Worm (Caenorhabditis elegans) whole organism, L4 larva: ENCODE measurements around the gene scl-8.

Experiments used
- F26F4.8 ChIP-seq: fragments of 200-800 bp; sonication (Bioruptor generic); conservative IDR thresholded peaks from 2 replicates; pipeline ENCODE4 v1.3.6; 2022; ENCODE audit warnings: missing genetic modification characterization, missing compliant biosample characterization
- T26A8.4 ChIP-seq: fragments of 200-800 bp; sonication (Bioruptor generic); IDR thresholded peaks from 2 replicates; pipeline ENCODE4 v1.3.6; 2022; ENCODE audit warnings: missing genetic modification characterization, missing compliant biosample characterization
- Y75B8A.6 ChIP-seq: fragments of 200-800 bp; sonication (Bioruptor generic); IDR thresholded peaks from 2 replicates; pipeline ENCODE4 v1.3.6; 2022; ENCODE audit warnings: missing genetic modification reagents, missing genetic modification characterization, missing compliant biosample characterization
- daf-12 ChIP-seq: fragments of 150-350 bp; optimal IDR thresholded peaks from 2 replicates; lab custom pipeline; 2014; ENCODE audit warnings: missing biosample characterization, missing genetic modification reagents, missing genetic modification characterization
- daf-8 ChIP-seq: fragments of 200-800 bp; sonication (Bioruptor generic); IDR thresholded peaks from 2 replicates; pipeline ENCODE4 v1.3.6; 2022; ENCODE audit warnings: missing genetic modification characterization, missing compliant biosample characterization
- dpl-1 ChIP-seq: fragments of 150-350 bp; optimal IDR thresholded peaks from 2 replicates; lab custom pipeline; 2014; ENCODE audit warnings: missing biosample characterization, missing genetic modification reagents, missing genetic modification characterization
- dve-1 ChIP-seq: sonication (generic microtip); optimal IDR thresholded peaks from 2 replicates; lab custom pipeline; 2017; ENCODE audit warnings: antibody characterized with exemption, mild to moderate bottlenecking, missing genetic modification characterization, missing compliant biosample characterization; ENCODE audit not compliant: insufficient read depth
- hlh-11 ChIP-seq: fragments of 200-800 bp; sonication (Bioruptor generic); optimal IDR thresholded peaks from 2 replicates; lab custom pipeline; 2018; ENCODE audit warnings: mild to moderate bottlenecking, missing genetic modification characterization, missing compliant biosample characterization
- lir-3 ChIP-seq: sonication (generic microtip); optimal IDR thresholded peaks from 2 replicates; lab custom pipeline; 2016; ENCODE audit warnings: mild to moderate bottlenecking, missing genetic modification characterization, missing compliant biosample characterization
- nhr-237 ChIP-seq: sonication (generic microtip); optimal IDR thresholded peaks from 2 replicates; lab custom pipeline; 2017; ENCODE audit warnings: missing biosample characterization, missing genetic modification characterization
- nhr-28 ChIP-seq: fragments of 150-350 bp; optimal IDR thresholded peaks from 2 replicates; lab custom pipeline; 2014; ENCODE audit warnings: missing biosample characterization, missing genetic modification characterization
- pha-4 ChIP-seq, 2 experiments: fragments of 150-350 bp in 1 of 2; fragments of 200-800 bp in 1 of 2; sonication (Bioruptor generic) in 1 of 2; IDR thresholded peaks in 1 of 2; optimal IDR thresholded peaks in 1 of 2; 2 replicates each; pipeline versions ENCODE4 v1.3.6 to Lab custom; 2014 to 2022; ENCODE audit warnings: missing genetic modification characterization in 2 of 2, missing genetic modification reagents in 2 of 2, missing biosample characterization in 1 of 2, missing compliant biosample characterization in 1 of 2
- unc-130 ChIP-seq: sonication (generic microtip); optimal IDR thresholded peaks from 2 replicates; lab custom pipeline; 2016; ENCODE audit warnings: missing genetic modification reagents, missing genetic modification characterization, missing compliant biosample characterization

DNA sequence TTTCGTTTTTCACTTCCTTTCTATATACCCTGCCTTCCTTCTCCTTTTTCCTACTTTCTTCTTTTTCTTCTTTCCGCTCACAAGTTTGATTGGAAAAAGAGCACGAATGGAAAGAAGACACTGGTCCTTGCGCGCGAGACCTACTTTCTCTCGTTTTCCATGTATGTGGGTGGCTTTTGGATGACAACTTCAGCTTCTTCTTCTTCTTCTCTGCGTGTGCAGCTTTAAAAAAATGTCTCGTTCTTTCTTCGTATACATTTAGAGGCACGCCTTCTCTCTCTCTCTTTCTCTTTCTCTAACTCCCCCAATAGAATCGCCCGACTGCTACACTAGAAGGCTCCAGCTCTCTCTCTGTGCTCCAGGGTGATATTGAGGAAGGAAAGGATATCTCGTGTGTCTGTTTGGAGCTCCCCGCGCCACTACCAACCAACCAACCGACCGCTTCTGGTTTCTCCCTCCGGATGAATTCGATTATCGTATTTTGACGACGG lies 45.6 kb upstream of the scl-8 start:
- no peak for TF ChIP-seq lir-3
- TF ChIP-seq dpl-1: no peak
- TF ChIP-seq dve-1 (tag; lab: Kevin White, UChicago): no peak
- no peak for TF ChIP-seq F26F4.8 (GFP tag; lab: Robert Waterston, UW)
- no peak for TF ChIP-seq T26A8.4 (GFP tag; lab: Robert Waterston, UW)
- TF ChIP-seq pha-4 (GFP tag; IDR thresholded peaks at IDR 0.05; lab: Robert Waterston, UW): no peak
- no peak for TF ChIP-seq pha-4 (tag; optimal IDR thresholded peaks at IDR 0.05; lab: Kevin White, UChicago)
- TF ChIP-seq unc-130 (GFP tag; lab: Kevin White, UChicago): no peak
- TF ChIP-seq daf-8: no peak
- no peak for TF ChIP-seq hlh-11 (tag; lab: Kevin White, UChicago)
- TF ChIP-seq daf-12: no peak
- TF ChIP-seq Y75B8A.6 (GFP tag; lab: Robert Waterston, UW): no peak
- no peak for TF ChIP-seq nhr-28 (tag; lab: Kevin White, UChicago)
- no peak for TF ChIP-seq nhr-237 (tag; lab: Kevin White, UChicago)
